Fruit fly (Drosophila melanogaster) S2 (cell line): ENCODE results near the gene tal-AA.

Source experiments
- CG8478 ChIP-seq: fragments of >200 bp; optimal IDR thresholded peaks from 2 replicates; lab custom pipeline; 2018
- CTCF ChIP-seq, 2 experiments: fragments of >200 bp; optimal IDR thresholded peaks; 2 replicates each; lab custom pipeline; 2018

DNA sequence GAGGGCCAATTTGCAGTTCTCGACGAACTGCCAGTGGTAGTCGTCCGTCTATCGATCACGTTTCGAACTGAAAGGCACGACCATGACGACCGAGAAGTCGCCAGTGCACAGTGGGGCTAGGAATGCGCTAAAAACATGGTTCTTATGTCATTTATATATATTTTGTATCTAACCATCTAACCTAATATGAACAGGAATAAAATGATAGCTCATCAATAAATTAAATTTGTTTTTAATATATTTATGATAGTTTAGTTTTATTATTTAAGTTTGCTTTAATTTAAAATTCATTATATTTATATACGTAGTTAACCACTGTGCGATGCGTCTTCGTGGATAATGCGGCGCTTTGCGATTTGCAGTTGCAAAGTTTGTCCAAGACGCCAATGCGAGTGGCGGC is 30.7 kb downstream of the tal-AA start:
- TF ChIP-seq CG8478 (lab: Kevin White, UChicago) = no peak
- TF ChIP-seq CTCF (optimal IDR thresholded peaks at IDR 0.05; lab: Kevin White, UChicago) = no peak
